Fruit fly (Drosophila melanogaster) whole organism, prepupa: Measurements from ENCODE around the gene CG11878.

Experiments used
- Blimp-1 ChIP-seq: fragments of 200-800 bp; sonication (Bioruptor generic); optimal IDR thresholded peaks from 3 replicates; lab custom pipeline; 2017; ENCODE audit warnings: missing biosample characterization, missing genetic modification characterization, mild to moderate bottlenecking, moderate library complexity, missing genetic modification reagents
- CG10631 ChIP-seq: fragments of 200-800 bp; sonication (Bioruptor generic); optimal IDR thresholded peaks from 2 replicates; lab custom pipeline; 2016; ENCODE audit warnings: missing biosample characterization, missing genetic modification characterization
- CG10669 ChIP-seq: fragments of 200-800 bp; sonication (Bioruptor generic); optimal IDR thresholded peaks from 3 replicates; lab custom pipeline; 2018; ENCODE audit warnings: missing biosample characterization, mild to moderate bottlenecking, missing genetic modification characterization, moderate library complexity
- CG11294 ChIP-seq: fragments of 200-800 bp; sonication (Bioruptor generic); IDR thresholded peaks from 2 replicates; pipeline ENCODE4 v1.3.6; 2022; ENCODE audit warnings: missing biosample characterization, missing genetic modification characterization
- CG11762 ChIP-seq: fragments of 200-800 bp; sonication (Bioruptor generic); optimal IDR thresholded peaks from 3 replicates; lab custom pipeline; 2016; ENCODE audit warnings: missing biosample characterization, missing genetic modification characterization; ENCODE audit not compliant: insufficient read depth
- CG11902 ChIP-seq: fragments of 200-800 bp; sonication (Bioruptor generic); optimal IDR thresholded peaks from 3 replicates; lab custom pipeline; 2016; ENCODE audit warnings: missing biosample characterization, missing genetic modification characterization
- CG15336 ChIP-seq: fragments of 200-800 bp; sonication (Bioruptor generic); IDR thresholded peaks from 2 replicates; pipeline ENCODE4 v1.3.6; 2022; ENCODE audit warnings: missing biosample characterization, missing genetic modification characterization
- CG1621 ChIP-seq: fragments of 200-800 bp; sonication (Bioruptor generic); optimal IDR thresholded peaks from 3 replicates; lab custom pipeline; 2018; ENCODE audit warnings: missing biosample characterization, mild to moderate bottlenecking, missing genetic modification characterization
- CG16779 ChIP-seq: fragments of 200-800 bp; sonication (Bioruptor generic); optimal IDR thresholded peaks from 3 replicates; lab custom pipeline; 2017; ENCODE audit warnings: missing biosample characterization, mild to moderate bottlenecking, missing genetic modification characterization
- CG31627 ChIP-seq: fragments of 200-800 bp; sonication (Bioruptor generic); optimal IDR thresholded peaks from 3 replicates; lab custom pipeline; 2016; ENCODE audit warnings: missing biosample characterization, missing genetic modification characterization
- CG32006 ChIP-seq: fragments of 200-800 bp; sonication (Bioruptor generic); optimal IDR thresholded peaks from 3 replicates; lab custom pipeline; 2017; ENCODE audit warnings: missing biosample characterization, mild to moderate bottlenecking, missing genetic modification characterization
- CG34406 ChIP-seq: fragments of 200-800 bp; sonication (Bioruptor generic); optimal IDR thresholded peaks from 3 replicates; lab custom pipeline; 2016; ENCODE audit warnings: missing biosample characterization, missing genetic modification characterization
- CG3919 ChIP-seq: fragments of 200-800 bp; sonication (Bioruptor generic); optimal IDR thresholded peaks from 3 replicates; lab custom pipeline; 2016; ENCODE audit warnings: missing biosample characterization, missing genetic modification characterization
- CG6163 ChIP-seq: fragments of 200-800 bp; sonication (Bioruptor generic); IDR thresholded peaks from 3 replicates; pipeline ENCODE4 v1.3.6; 2022; ENCODE audit warnings: missing biosample characterization, missing genetic modification characterization
- CG6276 ChIP-seq: fragments of 200-800 bp; sonication (Bioruptor generic); optimal IDR thresholded peaks from 2 replicates; lab custom pipeline; 2017; ENCODE audit warnings: missing biosample characterization, mild to moderate bottlenecking, missing genetic modification characterization
- CG6808 ChIP-seq: fragments of 200-800 bp; sonication (Bioruptor generic); optimal IDR thresholded peaks from 3 replicates; lab custom pipeline; 2017; ENCODE audit warnings: missing biosample characterization, missing genetic modification characterization, mild to moderate bottlenecking, moderate library complexity, missing genetic modification reagents
- CG8319 ChIP-seq: fragments of 200-800 bp; sonication (Bioruptor generic); optimal IDR thresholded peaks from 3 replicates; lab custom pipeline; 2016; ENCODE audit warnings: missing biosample characterization, missing genetic modification characterization
- CG9139 ChIP-seq: fragments of 200-800 bp; sonication (Bioruptor generic); optimal IDR thresholded peaks from 3 replicates; lab custom pipeline; 2017; ENCODE audit warnings: missing biosample characterization, mild to moderate bottlenecking, missing genetic modification characterization
- Eip78C ChIP-seq: fragments of 200-800 bp; sonication (Bioruptor generic); peaks from one replicate; lab custom pipeline; 2016; ENCODE audit warnings: missing biosample characterization, missing genetic modification characterization
- Eip93F ChIP-seq: fragments of 200-800 bp; sonication (Bioruptor generic); optimal IDR thresholded peaks from 2 replicates; lab custom pipeline; 2016; ENCODE audit warnings: missing biosample characterization, mild to moderate bottlenecking, missing genetic modification characterization
- Ets96B ChIP-seq: fragments of 200-800 bp; optimal IDR thresholded peaks from 2 replicates; lab custom pipeline; 2019; ENCODE audit warnings: missing biosample characterization, mild to moderate bottlenecking, missing genetic modification characterization, moderate library complexity
- Gug ChIP-seq: fragments of 200-800 bp; sonication (Bioruptor generic); IDR thresholded peaks from 2 replicates; pipeline ENCODE4 v1.3.6; 2022; ENCODE audit warnings: missing biosample characterization, missing genetic modification characterization
- Hr38 ChIP-seq: sonication (Bioruptor generic); optimal IDR thresholded peaks from 2 replicates; lab custom pipeline; 2016; ENCODE audit warnings: missing biosample characterization, missing genetic modification characterization
- Hr39 ChIP-seq: fragments of 200-800 bp; sonication (Bioruptor generic); optimal IDR thresholded peaks from 2 replicates; lab custom pipeline; 2016; ENCODE audit warnings: missing biosample characterization, missing genetic modification characterization
- Hr4 ChIP-seq: fragments of 200-800 bp; sonication (Bioruptor generic); optimal IDR thresholded peaks from 3 replicates; lab custom pipeline; 2016; ENCODE audit warnings: missing biosample characterization, missing genetic modification characterization
- OdsH ChIP-seq: fragments of 200-800 bp; sonication (Bioruptor generic); optimal IDR thresholded peaks from 3 replicates; lab custom pipeline; 2016; ENCODE audit warnings: missing biosample characterization, missing genetic modification characterization
- Sox102F ChIP-seq: fragments of 200-800 bp; sonication (Bioruptor generic); optimal IDR thresholded peaks from 2 replicates; lab custom pipeline; 2016; ENCODE audit warnings: missing biosample characterization, mild to moderate bottlenecking, missing genetic modification characterization
- Sox14 ChIP-seq: fragments of 200-800 bp; sonication (Bioruptor generic); optimal IDR thresholded peaks from 3 replicates; lab custom pipeline; 2016; ENCODE audit warnings: missing biosample characterization, missing genetic modification characterization
- Sox15 ChIP-seq: fragments of 200-800 bp; sonication (Bioruptor generic); optimal IDR thresholded peaks from 3 replicates; lab custom pipeline; 2016; ENCODE audit warnings: missing biosample characterization, missing genetic modification characterization
- achi ChIP-seq: fragments of 200-800 bp; sonication (Bioruptor generic); optimal IDR thresholded peaks from 3 replicates; lab custom pipeline; 2016; ENCODE audit warnings: missing biosample characterization, missing genetic modification characterization
- acj6 ChIP-seq: fragments of 200-800 bp; sonication (Bioruptor generic); optimal IDR thresholded peaks from 3 replicates; lab custom pipeline; 2016; ENCODE audit warnings: missing biosample characterization, missing genetic modification characterization
- cyc ChIP-seq: fragments of 200-800 bp; sonication (Bioruptor generic); optimal IDR thresholded peaks from 3 replicates; lab custom pipeline; 2016; ENCODE audit warnings: missing biosample characterization, missing genetic modification characterization
- dac ChIP-seq: fragments of 200-800 bp; sonication (Bioruptor generic); optimal IDR thresholded peaks from 2 replicates; lab custom pipeline; 2017; ENCODE audit warnings: missing biosample characterization, mild to moderate bottlenecking, missing genetic modification characterization
- eg ChIP-seq: fragments of 200-800 bp; sonication (Bioruptor generic); IDR thresholded peaks from 3 replicates; pipeline ENCODE4 v1.3.6; 2022; ENCODE audit warnings: missing biosample characterization, missing genetic modification characterization
- esn ChIP-seq: fragments of 200-800 bp; sonication (Bioruptor generic); optimal IDR thresholded peaks from 2 replicates; lab custom pipeline; 2016; ENCODE audit warnings: missing biosample characterization, mild to moderate bottlenecking, missing genetic modification characterization, moderate library complexity
- fkh ChIP-seq: fragments of 200-800 bp; sonication (Bioruptor generic); optimal IDR thresholded peaks from 3 replicates; lab custom pipeline; 2017; ENCODE audit warnings: missing biosample characterization, mild to moderate bottlenecking, missing genetic modification characterization, moderate library complexity
- lz ChIP-seq: fragments of 200-800 bp; sonication (Bioruptor generic); optimal IDR thresholded peaks from 3 replicates; lab custom pipeline; 2016; ENCODE audit warnings: missing biosample characterization, missing genetic modification characterization
- net ChIP-seq: fragments of 200-800 bp; sonication (Bioruptor generic); optimal IDR thresholded peaks from 3 replicates; lab custom pipeline; 2016; ENCODE audit warnings: missing biosample characterization, missing genetic modification characterization
- pdm3 ChIP-seq: fragments of 200-800 bp; sonication (Bioruptor generic); optimal IDR thresholded peaks from 3 replicates; lab custom pipeline; 2016; ENCODE audit warnings: missing biosample characterization, missing genetic modification characterization
- salr ChIP-seq, 2 experiments: fragments of 200-800 bp; sonication (Bioruptor generic); optimal IDR thresholded peaks; 3 replicates each; lab custom pipeline; 2016 to 2018; ENCODE audit warnings: missing biosample characterization in 2 of 2, missing genetic modification characterization in 2 of 2, mild to moderate bottlenecking in 1 of 2
- spab ChIP-seq: fragments of 200-800 bp; sonication (Bioruptor generic); optimal IDR thresholded peaks from 2 replicates; lab custom pipeline; 2017; ENCODE audit warnings: missing biosample characterization, mild to moderate bottlenecking, missing genetic modification characterization, missing genetic modification reagents
- ss ChIP-seq, 2 experiments: fragments of 200-800 bp; sonication (Bioruptor generic); optimal IDR thresholded peaks; 2 replicates in 1 of 2; 3 replicates in 1 of 2; lab custom pipeline; 2017 to 2018; ENCODE audit warnings: mild to moderate bottlenecking in 2 of 2, missing biosample characterization in 2 of 2, missing genetic modification characterization in 2 of 2, moderate library complexity in 1 of 2
- svp ChIP-seq: fragments of 200-800 bp; sonication (Bioruptor generic); peaks from one replicate; lab custom pipeline; 2016; ENCODE audit warnings: missing biosample characterization, missing genetic modification characterization
- topi ChIP-seq: fragments of 200-800 bp; sonication (Bioruptor generic); optimal IDR thresholded peaks from 3 replicates; lab custom pipeline; 2016; ENCODE audit warnings: missing biosample characterization, missing genetic modification characterization
- vri ChIP-seq: fragments of 200-800 bp; sonication (Bioruptor generic); optimal IDR thresholded peaks from 3 replicates; lab custom pipeline; 2016; ENCODE audit warnings: missing biosample characterization, mild to moderate bottlenecking, missing genetic modification characterization

CG11878 gene

DNA sequence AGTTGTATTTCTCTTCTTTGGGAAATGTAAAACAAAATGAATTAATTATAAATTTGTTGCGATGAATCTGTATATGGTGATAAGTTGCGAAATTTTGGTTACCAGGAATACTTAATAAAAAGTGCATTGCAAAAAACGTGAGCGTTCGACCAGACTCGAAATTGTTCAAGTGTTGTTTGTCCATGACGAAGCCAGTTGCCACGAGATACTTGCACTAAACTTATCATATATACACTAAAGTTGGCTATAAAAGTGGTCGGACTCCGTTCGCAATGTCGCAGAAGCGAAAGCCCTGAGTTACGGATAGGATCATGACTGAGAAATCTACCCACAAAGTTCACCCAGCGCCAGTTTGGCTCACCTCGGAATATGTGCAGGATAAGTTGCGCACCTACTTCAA, at the start of gene CG11878:
Gene CG11878, plus strand, starts transcription at position 301 of the 400 bp plus-strand sequence.
- no peak for TF ChIP-seq svp
- no peak for TF ChIP-seq CG3919 (GFP tag; lab: Kevin White, UChicago)
- no peak for TF ChIP-seq Sox102F (GFP tag; lab: Kevin White, UChicago)
- no peak for TF ChIP-seq Hr38 (GFP tag; lab: Kevin White, UChicago)
- no peak for TF ChIP-seq Sox15 (GFP tag; lab: Kevin White, UChicago)
- no peak for TF ChIP-seq esn
- TF ChIP-seq eg (GFP tag; lab: Robert Waterston, UW), result no peak
- TF ChIP-seq CG8319 (GFP tag; lab: Kevin White, UChicago), result no peak
- TF ChIP-seq lz (GFP tag; lab: Kevin White, UChicago), result no peak
- no peak for TF ChIP-seq Gug (GFP tag; lab: Robert Waterston, UW)
- TF ChIP-seq OdsH (GFP tag; lab: Kevin White, UChicago), result no peak
- TF ChIP-seq topi (GFP tag; lab: Kevin White, UChicago), result no peak

- TF ChIP-seq dac (GFP tag; lab: Kevin White, UChicago), result no peak
- TF ChIP-seq Ets96B, result no peak
- no peak for TF ChIP-seq svp
- no peak for TF ChIP-seq Hr38 (GFP tag; lab: Kevin White, UChicago)
Measured at dm6 chr3R:25225483-25225882, 48.2 kb upstream of the CG11878 start.

dm6 chr3R:25232271-25232989, 41.2 kb upstream of the CG11878 start, which contains the start of gene Cad96Cb:
Cad96Cb (minus strand) TSS chr3R:25232321.
- TF ChIP-seq Blimp-1 (GFP tag; lab: Kevin White, UChicago) (peak; percentile 76), CG15336 (peak; percentile 90), Gug (GFP tag; lab: Robert Waterston, UW) (peak; percentile 79), CG16779 (tag; lab: Kevin White, UChicago) (peak; percentile 92), CG11902 (GFP tag; lab: Kevin White, UChicago) (peak; percentile 85), CG6808 (GFP tag; lab: Kevin White, UChicago) (peak; percentile 93), CG6163 (GFP tag; lab: Robert Waterston, UW) (peak; percentile 81), CG34406 (GFP tag; lab: Kevin White, UChicago) (peak; percentile 89), CG11762 (GFP tag; lab: Kevin White, UChicago) (peak; percentile 93), CG31627 (peak; percentile 92), ss (GFP tag; optimal IDR thresholded peaks at IDR 0.05; lab: Kevin White, UChicago) (peak; percentile 92), Eip93F (GFP tag; lab: Kevin White, UChicago) (peak; percentile 50), cyc (GFP tag; lab: Kevin White, UChicago) (peak; percentile 93), Eip78C (peak; percentile 99), fkh (GFP tag; lab: Kevin White, UChicago) (no peak), Sox15 (GFP tag; lab: Kevin White, UChicago) (peak; percentile 84), achi (GFP tag; lab: Kevin White, UChicago) (peak; percentile 93), CG10631 (GFP tag; lab: Kevin White, UChicago) (peak; percentile 88), spab (peak; percentile 93), Hr4 (GFP tag; lab: Kevin White, UChicago) (peak; percentile 96), net (GFP tag; lab: Kevin White, UChicago) (peak; percentile 94), Hr39 (GFP tag; lab: Kevin White, UChicago) (peak; percentile 92), esn (peak; percentile 95), acj6 (GFP tag; lab: Kevin White, UChicago) (peak; percentile 91), CG10669 (peak; percentile 89), topi (GFP tag; lab: Kevin White, UChicago) (peak; percentile 95), CG9139 (peak; percentile 79), CG32006 (GFP tag; lab: Kevin White, UChicago) (peak; percentile 98), Ets96B (peak; percentile 83), CG6276 (GFP tag; lab: Kevin White, UChicago) (peak; percentile 97), Sox102F (GFP tag; lab: Kevin White, UChicago) (peak; percentile 92), svp (peak; percentile 98), CG11294 (GFP tag; lab: Robert Waterston, UW) (peak; percentile 61), pdm3 (GFP tag; lab: Kevin White, UChicago) (peak; percentile 92), salr (GFP tag; optimal IDR thresholded peaks at IDR 0.05; lab: Kevin White, UChicago) (peak; percentile 57 to 98), Sox14 (GFP tag; lab: Kevin White, UChicago) (peak; percentile 94), CG1621 (peak; percentile 71), vri (GFP tag; lab: Kevin White, UChicago) (peak; percentile 79), lz (GFP tag; lab: Kevin White, UChicago) (peak; percentile 92)
